Worm (Caenorhabditis elegans): ENCODE results near the gene ttr-14.
A peak's percentile ranks its signal among the peaks of the same experiment; 100 is the strongest.

The ttr-14 gene

DNA sequence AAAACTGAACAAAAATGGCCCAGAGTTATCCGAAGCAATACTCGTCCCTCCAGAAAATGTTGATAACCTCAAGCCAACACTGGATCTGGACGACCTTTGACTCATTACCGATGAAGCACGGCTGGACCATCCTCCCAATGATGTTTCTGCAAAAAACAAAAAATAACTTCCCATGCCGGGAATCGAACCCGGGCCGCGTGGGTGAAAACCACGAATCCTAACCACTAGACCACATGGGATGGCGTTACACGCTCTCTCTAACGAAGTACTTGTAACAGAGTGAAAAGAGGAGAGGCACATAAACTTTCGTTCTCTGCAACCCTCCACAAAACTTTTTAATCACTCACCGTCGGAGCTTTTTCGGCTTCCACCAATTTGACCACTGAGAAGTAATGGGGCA lies 33.9 kb downstream of the ttr-14 start (continued):
- TF ChIP-seq F37B4.10 (GFP tag; IDR thresholded peaks at IDR 0.05) (no peak), ztf-26 (tag; optimal IDR thresholded peaks at IDR 0.05) (peak; percentile 59), F22D6.2 (tag; optimal IDR thresholded peaks at IDR 0.05) (no peak), Y53F4B.3 (GFP tag; IDR thresholded peaks at IDR 0.05) (no peak), ztf-3 (GFP tag; optimal IDR thresholded peaks at IDR 0.05) (peak; percentile 5), F10E7.11 (tag; optimal IDR thresholded peaks at IDR 0.05) (no peak), nfya-1 (tag; optimal IDR thresholded peaks at IDR 0.05; ENCODE audit: borderline replicate concordance, insufficient read depth) (no peak), egl-18 (GFP tag; IDR thresholded peaks at IDR 0.05) (no peak), lin-40 (tag; optimal IDR thresholded peaks at IDR 0.05) (no peak), akir-1 (GFP tag; optimal IDR thresholded peaks at IDR 0.05) (no peak), cebp-2 (GFP tag; IDR thresholded peaks at IDR 0.05) (peak; percentile 64; the same call in 1 of the 2 replicates), atf-7 (tag; optimal IDR thresholded peaks at IDR 0.05) (peak; percentile 29), ceh-79 (tag; optimal IDR thresholded peaks at IDR 0.05) (peak; percentile 62), B0336.3 (GFP tag; IDR thresholded peaks at IDR 0.05) (no peak; the same call in 1 of the 2 replicates), K12H6.12 (tag; optimal IDR thresholded peaks at IDR 0.05) (peak; percentile 11), nfya-2 (GFP tag; IDR thresholded peaks at IDR 0.05) (no peak), lsl-1 (GFP tag; optimal IDR thresholded peaks at IDR 0.05) (no peak), snpc-3.4 (tag; optimal IDR thresholded peaks at IDR 0.05) (peak; percentile 70), tbx-9 (tag; optimal IDR thresholded peaks at IDR 0.05; ENCODE audit: borderline replicate concordance) (no peak), chd-7 (tag; optimal IDR thresholded peaks at IDR 0.05) (peak; percentile 31), madf-6 (GFP tag; IDR thresholded peaks at IDR 0.05) (peak; percentile 56)

DNA sequence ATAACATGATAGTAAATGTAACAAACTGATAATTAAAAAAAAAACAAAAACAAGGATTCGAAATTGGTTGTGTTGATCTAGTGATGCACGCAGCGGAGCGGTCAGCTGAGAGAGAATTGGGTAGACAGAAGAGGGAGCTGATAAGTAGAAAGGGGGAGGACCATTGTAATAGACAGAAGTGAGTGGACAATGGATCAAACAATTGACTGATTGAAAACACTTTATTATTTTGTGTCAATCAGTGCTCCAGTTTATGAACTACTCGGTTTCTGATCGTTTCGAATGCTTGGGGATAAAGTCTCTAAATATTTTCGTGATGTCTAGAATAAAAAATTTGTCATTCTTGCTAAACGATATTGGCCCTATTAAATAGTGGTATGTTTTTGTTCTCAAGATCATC lies 47.3 kb downstream of the ttr-14 start:
- TF ChIP-seq zfh-2 (GFP tag; conservative IDR thresholded peaks at IDR 0.05) (no peak), madf-6 (GFP tag; IDR thresholded peaks at IDR 0.05) (no peak), hrde-1 (tag; optimal IDR thresholded peaks at IDR 0.05; ENCODE audit: borderline replicate concordance) (no peak), B0261.1 (tag; optimal IDR thresholded peaks at IDR 0.05) (no peak), egl-18 (GFP tag; IDR thresholded peaks at IDR 0.05) (no peak), lin-40 (tag; optimal IDR thresholded peaks at IDR 0.05) (no peak), somi-1 (GFP tag; optimal IDR thresholded peaks at IDR 0.05) (no peak)

- TF ChIP-seq ztf-25 (GFP tag; IDR thresholded peaks at IDR 0.05) (no peak), Y56A3A.18 (GFP tag; IDR thresholded peaks at IDR 0.05) (no peak), hmg-20 (GFP tag; IDR thresholded peaks at IDR 0.05) (no peak), F49E8.2 (tag; optimal IDR thresholded peaks at IDR 0.05; ENCODE audit: insufficient read depth) (no peak), hmg-1.2 (GFP tag; IDR thresholded peaks at IDR 0.05) (no peak), lin-35 (GFP tag; optimal IDR thresholded peaks at IDR 0.05) (no peak), snpc-4 (GFP tag; optimal IDR thresholded peaks at IDR 0.05) (no peak), snpc-4 (tag; optimal IDR thresholded peaks at IDR 0.05) (no peak), rcor-1 (GFP tag; IDR thresholded peaks at IDR 0.05) (no peak), T26A5.8 (tag; optimal IDR thresholded peaks at IDR 0.05) (no peak), Y67H2A.10 (GFP tag; conservative IDR thresholded peaks at IDR 0.05) (no peak), ZK185.1 (tag; optimal IDR thresholded peaks at IDR 0.05; ENCODE audit: poor library complexity, severe bottlenecking) (no peak), pha-4 (tag; optimal IDR thresholded peaks at IDR 0.05) (no peak), zfh-2 (GFP tag; conservative IDR thresholded peaks at IDR 0.05) (no peak)
Measured at ce11 chrX:10837609-10838008, 50.3 kb downstream of the ttr-14 start.
